Fruit fly (Drosophila melanogaster): ENCODE results near the gene CG9813.

CG9813 gene

DNA sequence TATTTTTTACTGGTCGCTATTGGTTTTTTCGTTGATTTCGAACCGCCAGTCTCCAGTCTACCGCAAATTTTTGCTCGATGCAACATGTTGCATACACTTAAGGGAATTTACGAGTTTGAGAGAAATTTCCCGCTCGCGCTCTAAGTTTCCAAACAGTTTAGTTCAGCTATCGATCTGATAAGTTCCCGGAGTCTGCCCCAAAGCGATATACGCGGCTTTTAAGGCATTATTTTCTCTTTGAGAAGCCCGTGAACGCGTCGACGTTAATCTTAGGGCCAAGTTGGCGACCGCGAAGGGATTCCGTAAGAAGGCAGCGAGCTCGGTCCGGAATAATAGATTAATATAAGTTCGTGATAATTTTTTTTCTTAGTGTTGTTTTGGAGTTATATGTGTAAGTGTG is 4.7 kb downstream of the CG9813 start:
- TF ChIP-seq HLH106 (tag; optimal IDR thresholded peaks at IDR 0.05) (no peak), foxo (GFP tag; optimal IDR thresholded peaks at IDR 0.05) (no peak), GATAd (GFP tag; optimal IDR thresholded peaks at IDR 0.05) (no peak), Mio (GFP tag; optimal IDR thresholded peaks at IDR 0.05) (no peak), tai (GFP tag; optimal IDR thresholded peaks at IDR 0.05) (no peak), Abd-B (GFP tag; optimal IDR thresholded peaks at IDR 0.05) (no peak), N (GFP tag; optimal IDR thresholded peaks at IDR 0.05) (no peak), rgr (GFP tag; optimal IDR thresholded peaks at IDR 0.05) (no peak), CG9705 (GFP tag; optimal IDR thresholded peaks at IDR 0.05) (no peak)

dm6 chr3R:13371840-13372680 is 7.5 kb downstream of the CG9813 start, which contains the start of the genes Lip3 and CG34309:
Gene Lip3 (minus strand): TSS chr3R:13371904.
Gene CG34309 (plus strand): TSS chr3R:13372630.
- no peak for TF ChIP-seq Hr78 (GFP tag; optimal IDR thresholded peaks at IDR 0.05)
- TF ChIP-seq jim (GFP tag; optimal IDR thresholded peaks at IDR 0.05), result no peak
- TF ChIP-seq dl (GFP tag; optimal IDR thresholded peaks at IDR 0.05; ENCODE audit: insufficient read depth in 1 of 2, partially characterized antibody in 2 of 2), result no peak
- no peak for TF ChIP-seq dsf (GFP tag; optimal IDR thresholded peaks at IDR 0.05; ENCODE audit: borderline replicate concordance)
- TF ChIP-seq OdsH (GFP tag; optimal IDR thresholded peaks at IDR 0.05), result peak; percentile 81
- TF ChIP-seq psq (GFP tag; optimal IDR thresholded peaks at IDR 0.05), result peak; percentile 73
- peak; percentile 0 for TF ChIP-seq CrebA (GFP tag; optimal IDR thresholded peaks at IDR 0.05; ENCODE audit: borderline replicate concordance)
- no peak for TF ChIP-seq woc (GFP tag; optimal IDR thresholded peaks at IDR 0.05)
- TF ChIP-seq Vsx2 (GFP tag; optimal IDR thresholded peaks at IDR 0.05; ENCODE audit: partially characterized antibody), result no peak
- TF ChIP-seq Dif (GFP tag; optimal IDR thresholded peaks at IDR 0.05; ENCODE audit: partially characterized antibody), result no peak
- TF ChIP-seq HLH106 (tag; optimal IDR thresholded peaks at IDR 0.05), result peak; percentile 69
- no peak for TF ChIP-seq CG9705 (GFP tag; optimal IDR thresholded peaks at IDR 0.05)
- peak; percentile 52 for TF ChIP-seq Jra (GFP tag; optimal IDR thresholded peaks at IDR 0.05)
- TF ChIP-seq Abd-B (GFP tag; optimal IDR thresholded peaks at IDR 0.05), result no peak
- TF ChIP-seq Hnf4 (GFP tag; optimal IDR thresholded peaks at IDR 0.05), result peak; percentile 67
- no peak for TF ChIP-seq Myc (optimal IDR thresholded peaks at IDR 0.05)
- TF ChIP-seq dmrt93B (GFP tag; optimal IDR thresholded peaks at IDR 0.05), result peak; percentile 60
- TF ChIP-seq sage (GFP tag; optimal IDR thresholded peaks at IDR 0.05), result peak; percentile 24
- peak; percentile 1 for TF ChIP-seq CG32264 (GFP tag; optimal IDR thresholded peaks at IDR 0.05)
- no peak for TF ChIP-seq Mio (GFP tag; optimal IDR thresholded peaks at IDR 0.05)
- peak; percentile 76 for TF ChIP-seq fru (GFP tag; optimal IDR thresholded peaks at IDR 0.05)
- TF ChIP-seq rgr (GFP tag; optimal IDR thresholded peaks at IDR 0.05), result peak; percentile 82
- TF ChIP-seq brk (GFP tag; optimal IDR thresholded peaks at IDR 0.05), result peak; percentile 82
- peak in 1 of 2 experiments; percentile 65 for TF ChIP-seq foxo (GFP tag; optimal IDR thresholded peaks at IDR 0.05)
- no peak for TF ChIP-seq lola (GFP tag; optimal IDR thresholded peaks at IDR 0.05)
- TF ChIP-seq Sp1 (GFP tag; optimal IDR thresholded peaks at IDR 0.05), result peak; percentile 88
- TF ChIP-seq br (GFP tag; optimal IDR thresholded peaks at IDR 0.05), result peak; percentile 51
- TF ChIP-seq usp (GFP tag; optimal IDR thresholded peaks at IDR 0.05), result no peak
- TF ChIP-seq Dfd (GFP tag; optimal IDR thresholded peaks at IDR 0.05), result no peak
- TF ChIP-seq Hr83 (GFP tag; optimal IDR thresholded peaks at IDR 0.05; ENCODE audit: poor library complexity, severe bottlenecking), result no peak
- no peak for TF ChIP-seq N (GFP tag; optimal IDR thresholded peaks at IDR 0.05)
- no peak for TF ChIP-seq pan (optimal IDR thresholded peaks at IDR 0.05)
- TF ChIP-seq h (GFP tag; optimal IDR thresholded peaks at IDR 0.05), result peak; percentile 82
- TF ChIP-seq ey (GFP tag; optimal IDR thresholded peaks at IDR 0.05), result peak; percentile 73
- TF ChIP-seq sv (GFP tag; optimal IDR thresholded peaks at IDR 0.05), result no peak
- peak; percentile 9 for TF ChIP-seq tai (GFP tag; optimal IDR thresholded peaks at IDR 0.05)
- no peak for TF ChIP-seq GATAd (GFP tag; optimal IDR thresholded peaks at IDR 0.05)
- peak; percentile 32 for TF ChIP-seq Rel (GFP tag; optimal IDR thresholded peaks at IDR 0.05)
- no peak for TF ChIP-seq Rel (tag; optimal IDR thresholded peaks at IDR 0.05)

All from whole organism, wandering third instar larva.